Fruit fly (Drosophila melanogaster): Measurements from ENCODE around the gene Ugt37A1.

Gene Ugt37A1

dm6 chr2L:20397032-20397431 lies 23.1 kb upstream of the Ugt37A1 start:
- TF ChIP-seq Hr39 (GFP tag; optimal IDR thresholded peaks at IDR 0.05) (no peak), salr (GFP tag; optimal IDR thresholded peaks at IDR 0.05) (no peak), spab (GFP tag; optimal IDR thresholded peaks at IDR 0.05) (no peak), Gug (GFP tag; IDR thresholded peaks at IDR 0.05) (no peak), CG16779 (tag; optimal IDR thresholded peaks at IDR 0.05) (no peak), esn (GFP tag; optimal IDR thresholded peaks at IDR 0.05) (no peak), CG6808 (GFP tag; optimal IDR thresholded peaks at IDR 0.05) (no peak), cyc (GFP tag; optimal IDR thresholded peaks at IDR 0.05) (no peak), CG8632 (GFP tag; optimal IDR thresholded peaks at IDR 0.05) (no peak), CG6163 (GFP tag; IDR thresholded peaks at IDR 0.05) (no peak), fd59A (GFP tag; optimal IDR thresholded peaks at IDR 0.05) (no peak), Eip93F (GFP tag; optimal IDR thresholded peaks at IDR 0.05) (no peak)

- TF ChIP-seq fkh (GFP tag; optimal IDR thresholded peaks at IDR 0.05), result peak; percentile 81
- peak; percentile 24 for TF ChIP-seq vri (GFP tag; optimal IDR thresholded peaks at IDR 0.05)
- TF ChIP-seq cyc (GFP tag; optimal IDR thresholded peaks at IDR 0.05), result no peak
Measured at dm6 chr2L:20390004-20390403, 16.1 kb upstream of the Ugt37A1 start.

dm6 chr2L:20382141-20382815 lies 8.4 kb upstream of the Ugt37A1 start, which contains the start of gene CG16798:
CG16798 (minus strand) TSS chr2L:20382356.
- no peak for TF ChIP-seq CG32006 (GFP tag; optimal IDR thresholded peaks at IDR 0.05)
- TF ChIP-seq CG6854 (GFP tag; optimal IDR thresholded peaks at IDR 0.05), result no peak
- peak; percentile 47 for TF ChIP-seq Blimp-1 (GFP tag; optimal IDR thresholded peaks at IDR 0.05)
- 0 out of 2 replicates have a peak, but pooled peaks have one; percentile 7 for TF ChIP-seq CG15336 (GFP tag; IDR thresholded peaks at IDR 0.05)
- TF ChIP-seq Hr4 (GFP tag; optimal IDR thresholded peaks at IDR 0.05), result no peak

dm6 chr2L:20381329-20381728 lies 7.4 kb upstream of the Ugt37A1 start:
- TF ChIP-seq CG16779 (tag; optimal IDR thresholded peaks at IDR 0.05), result peak; percentile 52
- no peak for TF ChIP-seq svp (GFP tag)
- peak; percentile 79 for TF ChIP-seq Ets96B (tag; optimal IDR thresholded peaks at IDR 0.05)
- no peak for TF ChIP-seq Hr39 (GFP tag; optimal IDR thresholded peaks at IDR 0.05)
- TF ChIP-seq Sox102F (GFP tag; optimal IDR thresholded peaks at IDR 0.05), result no peak
- TF ChIP-seq Blimp-1 (GFP tag; optimal IDR thresholded peaks at IDR 0.05), result no peak
- TF ChIP-seq fd85E (GFP tag; optimal IDR thresholded peaks at IDR 0.05), result no peak
- peak; percentile 81 to 98 for TF ChIP-seq ss (GFP tag; optimal IDR thresholded peaks at IDR 0.05)
- TF ChIP-seq CG6163 (GFP tag; IDR thresholded peaks at IDR 0.05), result peak; percentile 82
- peak; percentile 64 for TF ChIP-seq CG8119 (GFP tag; IDR thresholded peaks at IDR 0.05)
- peak; percentile 66 for TF ChIP-seq CG3919 (GFP tag; optimal IDR thresholded peaks at IDR 0.05)
- peak; percentile 67 for TF ChIP-seq Sox14 (GFP tag; optimal IDR thresholded peaks at IDR 0.05)
- peak; percentile 27 for TF ChIP-seq CG9139 (GFP tag; optimal IDR thresholded peaks at IDR 0.05)
- peak; percentile 65 for TF ChIP-seq pdm3 (GFP tag; optimal IDR thresholded peaks at IDR 0.05)
- TF ChIP-seq topi (GFP tag; optimal IDR thresholded peaks at IDR 0.05), result peak; percentile 2
- peak; percentile 0 for TF ChIP-seq CG7368 (GFP tag; optimal IDR thresholded peaks at IDR 0.05)
- peak; percentile 72 for TF ChIP-seq achi (GFP tag; optimal IDR thresholded peaks at IDR 0.05)
- peak; percentile 61 for TF ChIP-seq eg (GFP tag; IDR thresholded peaks at IDR 0.05)
- TF ChIP-seq CG6854 (GFP tag; optimal IDR thresholded peaks at IDR 0.05), result no peak
- no peak for TF ChIP-seq CG11294 (GFP tag; IDR thresholded peaks at IDR 0.05)
- peak; percentile 72 for TF ChIP-seq spab (GFP tag; optimal IDR thresholded peaks at IDR 0.05)
- peak; percentile 54 for TF ChIP-seq CG6792 (GFP tag; optimal IDR thresholded peaks at IDR 0.05)
- TF ChIP-seq acj6 (GFP tag; optimal IDR thresholded peaks at IDR 0.05), result peak; percentile 56
- peak; percentile 46 for TF ChIP-seq net (GFP tag; optimal IDR thresholded peaks at IDR 0.05)
- TF ChIP-seq Lpt (GFP tag; optimal IDR thresholded peaks at IDR 0.05), result peak; percentile 40
- no peak for TF ChIP-seq cyc (GFP tag; optimal IDR thresholded peaks at IDR 0.05)
- peak; percentile 79 for TF ChIP-seq CG10669 (GFP tag; optimal IDR thresholded peaks at IDR 0.05)
- TF ChIP-seq CG10631 (GFP tag; optimal IDR thresholded peaks at IDR 0.05), result peak; percentile 70
- TF ChIP-seq CG8319 (GFP tag; optimal IDR thresholded peaks at IDR 0.05), result no peak
- no peak for TF ChIP-seq Ets21C (GFP tag; optimal IDR thresholded peaks at IDR 0.05)
- TF ChIP-seq dsx (GFP tag; optimal IDR thresholded peaks at IDR 0.05; ENCODE audit: poor library complexity, severe bottlenecking), result peak; percentile 77
- TF ChIP-seq Sox15 (GFP tag; optimal IDR thresholded peaks at IDR 0.05), result peak; percentile 5
- TF ChIP-seq Eip78C (GFP tag), result peak; percentile 94
